Worm (Caenorhabditis elegans): ENCODE measurements around the gene dos-3.

The dos-3 gene

DNA sequence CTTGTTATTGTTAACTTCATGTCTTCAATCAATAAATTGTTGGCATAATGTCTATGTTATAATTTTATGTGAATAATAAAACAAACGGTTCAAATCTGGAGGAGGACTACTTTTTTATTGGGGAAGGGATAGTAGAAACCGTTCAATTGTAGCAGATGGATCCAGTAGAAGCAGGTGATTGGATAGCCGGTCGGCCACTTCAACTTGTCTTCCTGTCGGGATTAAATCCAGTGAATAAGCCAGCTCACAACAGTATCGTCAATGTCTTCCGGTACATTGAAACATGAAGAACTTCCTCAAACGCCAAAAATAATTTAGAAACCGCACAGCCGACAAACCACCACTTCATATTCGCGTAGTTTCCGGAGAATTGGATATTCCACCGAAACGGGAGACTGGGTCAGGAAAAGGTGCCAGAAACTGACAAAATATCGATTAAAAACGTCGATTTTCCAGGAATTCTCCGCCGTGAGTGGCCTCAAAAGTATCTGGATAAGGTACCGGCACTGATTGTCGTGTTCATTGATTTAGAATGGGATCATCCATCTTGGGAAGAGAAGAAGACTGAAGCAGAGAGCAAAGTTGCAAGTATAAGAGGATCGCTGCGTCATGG, 44.3 kb downstream of the dos-3 start, which contains the start of gene trpp-11:
TSS of gene trpp-11 (plus strand) at position 153 of the 613 bp plus-strand sequence.
- TF ChIP-seq flt-1 (GFP tag; IDR thresholded peaks at IDR 0.05) (no peak), B0310.2 (tag; optimal IDR thresholded peaks at IDR 0.05) (no peak), ets-7 (tag; optimal IDR thresholded peaks at IDR 0.05) (no peak), sea-1 (GFP tag; conservative IDR thresholded peaks at IDR 0.05) (no peak), pes-1 (GFP tag; IDR thresholded peaks at IDR 0.05) (no peak), aly-1 (tag; optimal IDR thresholded peaks at IDR 0.05) (no peak), F13C5.2 (tag; optimal IDR thresholded peaks at IDR 0.05) (no peak), hmbx-1 (tag; optimal IDR thresholded peaks at IDR 0.05) (no peak), hmg-4 (GFP tag; optimal IDR thresholded peaks at IDR 0.05) (no peak)

DNA sequence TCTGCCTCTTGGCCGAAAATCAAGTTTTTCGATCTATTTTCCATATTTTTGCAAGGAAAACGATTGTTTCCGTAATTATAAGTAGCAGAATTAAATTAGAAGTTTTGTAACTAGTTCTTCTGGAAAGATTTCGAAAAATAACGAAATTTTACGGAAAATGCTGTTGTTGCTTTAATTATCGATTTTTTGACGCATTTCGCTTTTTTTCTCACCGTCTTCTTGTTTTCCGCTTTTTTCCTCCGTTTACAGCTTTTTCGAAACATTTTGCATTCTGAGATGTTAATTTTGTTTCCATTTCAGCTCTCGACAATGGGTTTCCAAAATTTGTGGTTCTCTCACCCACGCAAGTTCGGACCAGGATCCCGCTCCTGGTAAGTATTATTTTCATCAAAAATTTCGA, 45.4 kb downstream of the dos-3 start, which contains the start of gene rps-29:
TSS of gene rps-29 (plus strand) at position 301 of the 400 bp plus-strand sequence.
- TF ChIP-seq aly-1 (tag; optimal IDR thresholded peaks at IDR 0.05): no peak
- no peak for TF ChIP-seq tra-4 (tag; optimal IDR thresholded peaks at IDR 0.05)
- TF ChIP-seq ceh-13 (GFP tag; optimal IDR thresholded peaks at IDR 0.05): no peak
- no peak for TF ChIP-seq F13C5.2 (tag; optimal IDR thresholded peaks at IDR 0.05)
- TF ChIP-seq scrt-1 (GFP tag; IDR thresholded peaks at IDR 0.05): no peak
- TF ChIP-seq hmg-4 (GFP tag; optimal IDR thresholded peaks at IDR 0.05): no peak
- no peak for TF ChIP-seq hmbx-1 (tag; optimal IDR thresholded peaks at IDR 0.05)
- TF ChIP-seq tbx-37 (GFP tag; conservative IDR thresholded peaks at IDR 0.05): no peak
- TF ChIP-seq hnd-1 (tag; optimal IDR thresholded peaks at IDR 0.05): no peak
- no peak for TF ChIP-seq tbx-11 (GFP tag; IDR thresholded peaks at IDR 0.05)
- no peak for TF ChIP-seq ama-1 (optimal IDR thresholded peaks at IDR 0.05)
- no peak for TF ChIP-seq flt-1 (GFP tag; IDR thresholded peaks at IDR 0.05)
- no peak for TF ChIP-seq B0310.2 (tag; optimal IDR thresholded peaks at IDR 0.05)
- no peak for TF ChIP-seq ceh-36 (tag; optimal IDR thresholded peaks at IDR 0.05)
- TF ChIP-seq pes-1 (GFP tag; IDR thresholded peaks at IDR 0.05): no peak
- TF ChIP-seq sea-1 (GFP tag; conservative IDR thresholded peaks at IDR 0.05): no peak
- TF ChIP-seq ets-7 (tag; optimal IDR thresholded peaks at IDR 0.05): no peak

DNA sequence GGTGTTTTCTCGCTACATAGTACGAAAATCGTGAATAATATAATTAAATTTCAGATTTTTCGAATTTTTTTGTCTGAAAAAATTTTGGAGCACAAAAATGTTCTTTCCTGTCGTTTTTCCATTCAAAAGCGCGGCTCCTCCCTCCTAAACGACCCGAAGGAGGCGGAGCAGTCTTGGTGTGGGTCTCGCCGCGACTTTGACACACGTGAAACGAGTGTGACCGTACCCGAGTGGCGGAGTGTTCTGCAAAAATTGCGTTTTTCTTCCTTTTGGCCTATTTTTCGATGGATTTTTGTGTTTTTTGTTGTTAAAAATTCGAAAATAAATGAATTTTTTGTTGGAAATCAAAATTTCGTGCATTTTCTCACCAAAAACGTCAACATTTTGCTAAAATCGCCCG, 45.8 kb downstream of the dos-3 start, which contains the start of gene snt-2:
TSS of gene snt-2 (minus strand) at position 139 of the 400 bp plus-strand sequence.
- TF ChIP-seq hmg-4 (GFP tag; optimal IDR thresholded peaks at IDR 0.05) (peak; percentile 12), ceh-13 (GFP tag; optimal IDR thresholded peaks at IDR 0.05) (no peak), F13C5.2 (tag; optimal IDR thresholded peaks at IDR 0.05) (peak; percentile 6)

DNA sequence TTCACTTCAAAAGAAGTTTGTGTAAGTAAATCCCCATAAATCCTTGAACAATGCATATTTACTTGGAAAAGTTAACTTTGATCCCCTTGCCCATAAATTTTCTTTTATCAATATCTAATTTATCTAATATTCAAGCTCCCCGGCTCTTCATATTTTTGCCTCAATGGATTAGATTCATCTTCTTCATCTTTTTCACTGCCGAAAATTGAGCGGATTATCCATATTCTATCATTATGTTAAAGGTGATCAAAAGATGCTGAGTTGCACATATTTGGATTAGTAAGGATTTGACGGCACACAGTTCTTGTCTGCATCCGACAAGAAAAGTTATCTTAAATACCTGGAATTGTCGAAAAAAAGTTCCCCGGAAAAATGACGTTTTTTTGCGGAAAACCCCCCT, 48.8 kb downstream of the dos-3 start:
- TF ChIP-seq tbx-37 (GFP tag; conservative IDR thresholded peaks at IDR 0.05) (no peak), scrt-1 (GFP tag; IDR thresholded peaks at IDR 0.05) (no peak), ceh-36 (tag; optimal IDR thresholded peaks at IDR 0.05) (no peak), tbx-11 (GFP tag; IDR thresholded peaks at IDR 0.05) (no peak), B0310.2 (tag; optimal IDR thresholded peaks at IDR 0.05) (no peak), pes-1 (GFP tag; IDR thresholded peaks at IDR 0.05) (no peak), hmbx-1 (tag; optimal IDR thresholded peaks at IDR 0.05) (no peak), hnd-1 (tag; optimal IDR thresholded peaks at IDR 0.05) (no peak), aly-1 (tag; optimal IDR thresholded peaks at IDR 0.05) (no peak), tra-4 (tag; optimal IDR thresholded peaks at IDR 0.05) (no peak), flt-1 (GFP tag; IDR thresholded peaks at IDR 0.05) (no peak), sea-1 (GFP tag; conservative IDR thresholded peaks at IDR 0.05) (no peak), F13C5.2 (tag; optimal IDR thresholded peaks at IDR 0.05) (no peak), ama-1 (optimal IDR thresholded peaks at IDR 0.05) (no peak), ets-7 (tag; optimal IDR thresholded peaks at IDR 0.05) (no peak), ceh-13 (GFP tag; optimal IDR thresholded peaks at IDR 0.05) (no peak), hmg-4 (GFP tag; optimal IDR thresholded peaks at IDR 0.05) (no peak)

DNA sequence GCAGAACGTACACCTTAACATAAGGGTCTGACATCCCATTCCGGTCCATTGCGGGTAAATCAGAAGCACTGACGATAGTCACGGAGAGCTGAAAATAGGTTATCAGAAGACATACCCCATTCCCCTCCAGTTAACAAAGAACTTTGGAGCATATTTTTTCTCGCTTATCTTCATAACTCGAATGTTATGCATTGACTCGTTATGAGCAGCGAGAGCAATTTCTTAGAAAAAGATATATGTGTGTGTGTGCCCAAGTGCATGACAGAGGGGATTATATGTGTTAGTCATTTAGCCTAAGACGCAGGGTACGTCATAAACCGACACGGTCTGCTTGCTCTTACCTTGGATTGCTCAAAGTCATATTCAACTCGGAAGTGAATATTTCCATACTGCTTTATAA, 49.8 kb downstream of the dos-3 start:
- TF ChIP-seq ceh-13 (GFP tag; optimal IDR thresholded peaks at IDR 0.05): no peak
- TF ChIP-seq tra-4 (tag; optimal IDR thresholded peaks at IDR 0.05): no peak
- no peak for TF ChIP-seq flt-1 (GFP tag; IDR thresholded peaks at IDR 0.05)
- no peak for TF ChIP-seq B0310.2 (tag; optimal IDR thresholded peaks at IDR 0.05)
- no peak for TF ChIP-seq hnd-1 (tag; optimal IDR thresholded peaks at IDR 0.05)
- TF ChIP-seq ceh-36 (tag; optimal IDR thresholded peaks at IDR 0.05): no peak
- no peak for TF ChIP-seq tbx-11 (GFP tag; IDR thresholded peaks at IDR 0.05)
- TF ChIP-seq ets-7 (tag; optimal IDR thresholded peaks at IDR 0.05): no peak
- TF ChIP-seq scrt-1 (GFP tag; IDR thresholded peaks at IDR 0.05): no peak
- no peak for TF ChIP-seq tbx-37 (GFP tag; conservative IDR thresholded peaks at IDR 0.05)
- no peak for TF ChIP-seq hmbx-1 (tag; optimal IDR thresholded peaks at IDR 0.05)
- no peak for TF ChIP-seq hmg-4 (GFP tag; optimal IDR thresholded peaks at IDR 0.05)
- no peak for TF ChIP-seq aly-1 (tag; optimal IDR thresholded peaks at IDR 0.05)
- no peak for TF ChIP-seq ama-1 (optimal IDR thresholded peaks at IDR 0.05)
